Fruit fly (Drosophila melanogaster): ENCODE results near the gene CG46466.

The CG46466 gene

dm6 chr4:663055-663670 is at the start of gene CG46466, which contains the start of gene Slip1:
CG46466 (minus strand) TSS chr4:663124.
Slip1 (plus strand) TSS chr4:663621.
- TF ChIP-seq CG12299 (tag; optimal IDR thresholded peaks at IDR 0.05) (no peak), CG4424 (GFP tag; optimal IDR thresholded peaks at IDR 0.05) (peak; percentile 27), MESR4 (GFP tag; optimal IDR thresholded peaks at IDR 0.05) (no peak), CG17802 (tag; optimal IDR thresholded peaks at IDR 0.05) (peak; percentile 96), CG6272 (GFP tag; IDR thresholded peaks at IDR 0.05) (no peak), tio (GFP tag; optimal IDR thresholded peaks at IDR 0.05) (peak; percentile 56), Sin3A (optimal IDR thresholded peaks at IDR 0.05) (no peak), ssp (GFP tag; IDR thresholded peaks at IDR 0.05) (peak; percentile 97), her (GFP tag; optimal IDR thresholded peaks at IDR 0.05) (no peak), CG11247 (GFP tag; IDR thresholded peaks at IDR 0.05) (no peak), CG33557 (GFP tag; optimal IDR thresholded peaks at IDR 0.05) (peak; percentile 29), mam (GFP tag; optimal IDR thresholded peaks at IDR 0.05) (peak; percentile 9), ind (GFP tag; optimal IDR thresholded peaks at IDR 0.05) (peak; percentile 47), CG12942 (GFP tag; optimal IDR thresholded peaks at IDR 0.05) (peak; percentile 6), vnd (GFP tag; IDR thresholded peaks at IDR 0.05; ENCODE audit: partially characterized antibody) (0 out of 3 replicates have a peak, but pooled peaks have one; percentile 45), Scr (GFP tag; IDR thresholded peaks at IDR 0.05; ENCODE audit: partially characterized antibody) (peak; percentile 34; the same call in 1 of the 2 replicates), stc (GFP tag; IDR thresholded peaks at IDR 0.05) (no peak), CG30020 (tag; optimal IDR thresholded peaks at IDR 0.05) (peak; percentile 99), unc-4 (GFP tag; IDR thresholded peaks at IDR 0.05; ENCODE audit: partially characterized antibody) (peak; percentile 21; the same call in 1 of the 2 replicates), da (GFP tag; optimal IDR thresholded peaks at IDR 0.05) (no peak), CG18476 (GFP tag; optimal IDR thresholded peaks at IDR 0.05) (no peak), D19A (tag; optimal IDR thresholded peaks at IDR 0.05) (peak; percentile 36), dpn (GFP tag; optimal IDR thresholded peaks at IDR 0.05) (peak in 1 of 2 experiments; percentile 18), CG10321 (GFP tag; IDR thresholded peaks at IDR 0.05) (no peak), Sry-β (GFP tag; optimal IDR thresholded peaks at IDR 0.05) (peak; percentile 18), CG34224 (GFP tag; IDR thresholded peaks at IDR 0.05; ENCODE audit: partially characterized antibody) (0 out of 3 replicates have a peak, but pooled peaks have one; percentile 2), sug (tag; optimal IDR thresholded peaks at IDR 0.05) (peak; percentile 16), dimm (GFP tag; IDR thresholded peaks at IDR 0.05) (no peak), Hand (GFP tag; optimal IDR thresholded peaks at IDR 0.05) (no peak), CG9932 (GFP tag; IDR thresholded peaks at IDR 0.05) (no peak), Neu2 (GFP tag; optimal IDR thresholded peaks at IDR 0.05; ENCODE audit: borderline replicate concordance) (no peak), lbe (GFP tag; optimal IDR thresholded peaks at IDR 0.05) (no peak), CG10209 (GFP tag; optimal IDR thresholded peaks at IDR 0.05) (no peak), Optix (GFP tag; IDR thresholded peaks at IDR 0.05) (no peak), az2 (GFP tag; optimal IDR thresholded peaks at IDR 0.05) (peak; percentile 6), Sox102F (GFP tag; optimal IDR thresholded peaks at IDR 0.05) (no peak), Blimp-1 (GFP tag; optimal IDR thresholded peaks at IDR 0.05) (no peak), unpg (GFP tag; optimal IDR thresholded peaks at IDR 0.05) (peak; percentile 3), CG12104 (GFP tag; optimal IDR thresholded peaks at IDR 0.05) (no peak), CG10654 (GFP tag; optimal IDR thresholded peaks at IDR 0.05) (no peak), CG30403 (GFP tag; optimal IDR thresholded peaks at IDR 0.05) (peak; percentile 31), Mes4 (GFP tag; optimal IDR thresholded peaks at IDR 0.05) (no peak), CG5180 (GFP tag; optimal IDR thresholded peaks at IDR 0.05) (no peak), salm (tag; optimal IDR thresholded peaks at IDR 0.05) (no peak), twi (tag; optimal IDR thresholded peaks at IDR 0.05) (peak; percentile 36), CG12391 (tag; optimal IDR thresholded peaks at IDR 0.05) (peak; percentile 47), CG9797 (GFP tag; optimal IDR thresholded peaks at IDR 0.05) (peak; percentile 24), CG10267 (tag; optimal IDR thresholded peaks at IDR 0.05) (peak; percentile 25), row (GFP tag; IDR thresholded peaks at IDR 0.05) (peak; percentile 76), CG13123 (GFP tag; optimal IDR thresholded peaks at IDR 0.05) (no peak)

Data from whole organism, embryonic.